Worm (Caenorhabditis elegans): ENCODE results near the gene C09B9.85.

Gene C09B9.85

DNA sequence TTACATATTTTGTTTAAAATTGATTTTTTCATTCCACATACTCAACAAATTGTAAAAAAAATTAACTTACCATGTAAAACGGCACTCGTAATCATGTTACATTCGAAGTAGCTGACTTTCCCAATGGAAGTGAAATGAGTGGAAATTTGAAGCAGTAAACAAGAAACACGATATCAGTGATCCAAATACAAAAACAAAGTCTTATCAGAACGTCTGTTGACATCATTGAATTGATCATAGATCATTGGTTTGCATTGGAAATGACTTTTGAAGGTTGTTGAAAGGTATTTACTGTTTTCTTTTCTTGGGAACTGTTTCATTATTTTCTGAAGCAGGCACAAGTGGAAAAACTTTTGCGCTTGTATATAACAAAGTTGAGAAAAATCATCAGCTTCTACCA lies 49.6 kb downstream of the C09B9.85 start, which contains the start of gene Y9C9A.16:
TSS of gene Y9C9A.16 (minus strand) at position 131 of the 400 bp plus-strand sequence.
- no peak for TF ChIP-seq unc-62 (GFP tag; optimal IDR thresholded peaks at IDR 0.05)

Measured in whole organism, dauer.